Fruit fly (Drosophila melanogaster): ENCODE results near the gene Adh.

dm6 chr2L:14651685-14652536, 36.6 kb downstream of the Adh start:
- no peak for TF ChIP-seq psq (optimal IDR thresholded peaks at IDR 0.05)
- TF ChIP-seq CG8478 (optimal IDR thresholded peaks at IDR 0.05) = no peak
- no peak for TF ChIP-seq EcR (GFP tag; optimal IDR thresholded peaks at IDR 0.05)
- no peak for TF ChIP-seq usp (GFP tag; optimal IDR thresholded peaks at IDR 0.05)
- no peak for TF ChIP-seq Dll (optimal IDR thresholded peaks at IDR 0.05)
- TF ChIP-seq pan (optimal IDR thresholded peaks at IDR 0.05) = no peak

Data from whole organism.